Worm (Caenorhabditis elegans): ENCODE data around the gene F14H3.6.

DNA sequence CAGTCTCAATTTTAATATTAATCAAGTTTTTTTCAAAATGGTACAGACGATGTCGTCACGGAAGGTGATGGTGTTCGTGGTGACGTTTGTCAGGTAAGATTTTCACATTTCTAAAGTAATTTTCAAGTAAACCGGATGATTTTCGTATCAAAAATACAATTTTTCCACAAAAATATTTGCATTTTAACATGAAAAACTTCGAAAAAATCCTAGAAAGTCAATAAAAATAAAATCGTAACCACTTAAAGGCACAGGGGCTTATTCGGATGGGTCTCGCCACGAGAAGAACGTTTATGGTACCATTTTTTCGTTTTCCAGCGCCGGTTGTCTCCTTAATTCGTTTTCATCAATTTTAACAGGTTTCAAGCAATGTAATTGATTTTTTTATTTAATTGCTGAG, 34.4 kb downstream of the F14H3.6 start, which contains the start of gene T10C6.6:
- TF ChIP-seq sptf-1 (tag; optimal IDR thresholded peaks at IDR 0.05) (no peak), nhr-12 (tag; optimal IDR thresholded peaks at IDR 0.05) (no peak), bed-3 (GFP tag; optimal IDR thresholded peaks at IDR 0.05) (no peak), pha-4 (tag; optimal IDR thresholded peaks at IDR 0.05) (no peak), nhr-28 (tag; optimal IDR thresholded peaks at IDR 0.05) (no peak), ces-1 (GFP tag; optimal IDR thresholded peaks at IDR 0.05) (no peak), M03D4.4 (tag; optimal IDR thresholded peaks at IDR 0.05) (no peak), unc-120 (tag; optimal IDR thresholded peaks at IDR 0.05; ENCODE audit: poor library complexity, severe bottlenecking) (no peak), unc-62 (GFP tag; optimal IDR thresholded peaks at IDR 0.05) (no peak), lin-13 (tag; optimal IDR thresholded peaks at IDR 0.05) (no peak), snpc-4 (tag; optimal IDR thresholded peaks at IDR 0.05) (no peak), nhr-76 (tag; optimal IDR thresholded peaks at IDR 0.05) (no peak), ztf-11 (tag; optimal IDR thresholded peaks at IDR 0.05) (no peak)
